Fruit fly (Drosophila melanogaster): ENCODE results near the gene DIP-epsilon.
A peak's percentile ranks its signal among the peaks of the same experiment; 100 is the strongest.

Gene DIP-epsilon

DNA sequence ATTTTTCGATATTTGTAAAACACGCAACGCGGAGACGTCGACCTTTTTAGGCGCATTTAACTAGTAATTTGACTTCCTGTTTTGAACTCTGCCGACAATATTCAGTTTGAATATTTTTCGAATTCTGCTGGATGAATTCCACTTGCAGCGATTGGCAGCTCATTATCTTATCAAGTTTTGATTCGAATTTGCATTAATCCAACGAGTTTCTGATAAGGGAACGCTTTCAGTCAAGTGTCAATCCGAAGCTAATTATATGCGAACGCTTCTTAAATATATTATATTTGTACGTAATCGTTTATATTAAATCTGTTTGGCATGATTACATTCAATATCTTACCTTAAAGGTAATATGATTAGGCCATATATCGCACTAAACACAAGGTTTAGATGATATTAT lies 62.8 kb downstream of the DIP-epsilon start, which contains the start of gene CG9497:
CG9497 (minus strand) TSS at position 101 of the 400 bp plus-strand sequence.
- TF ChIP-seq exex (tag; optimal IDR thresholded peaks at IDR 0.05) (peak; percentile 22), sens-2 (GFP tag; IDR thresholded peaks at IDR 0.05) (no peak)

DNA sequence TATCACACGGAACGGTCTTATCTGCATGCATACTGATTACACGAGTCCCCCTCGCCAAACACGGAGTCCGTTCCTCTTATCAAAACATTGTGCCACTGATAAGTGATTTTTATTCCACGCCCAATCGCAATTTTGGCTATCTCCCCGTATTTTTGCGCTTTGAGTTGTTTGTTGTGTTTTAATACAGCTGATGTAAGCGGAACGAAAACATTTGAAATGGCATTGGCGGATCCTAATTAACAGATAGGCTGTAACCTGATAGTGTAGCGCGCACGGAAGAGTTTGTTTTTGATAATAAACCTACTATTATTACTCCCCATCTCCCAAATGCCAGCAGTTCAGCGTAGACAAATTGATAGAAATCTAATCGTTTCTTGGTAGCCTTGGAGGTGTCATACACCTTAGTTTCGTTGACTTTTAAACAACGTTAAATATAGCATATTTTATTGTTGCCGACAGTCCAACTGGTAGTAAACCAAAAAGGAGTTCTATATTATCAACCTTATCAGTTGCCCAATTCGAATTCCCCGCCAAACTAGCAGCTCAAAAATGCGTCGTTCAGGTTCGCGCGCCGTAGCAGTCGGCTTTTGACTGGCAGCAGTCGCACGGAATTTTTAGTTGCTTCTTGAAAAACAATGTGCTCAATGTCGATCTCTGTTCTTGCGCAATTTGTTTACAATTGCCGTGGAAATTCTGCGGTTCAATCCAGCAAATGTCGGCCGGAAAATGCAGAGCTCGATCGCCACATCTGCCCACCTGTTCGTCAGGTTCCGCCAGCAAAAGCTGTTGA lies 67.8 kb downstream of the DIP-epsilon start:
- TF ChIP-seq gt (GFP tag; IDR thresholded peaks at IDR 0.05) (0 out of 2 replicates have a peak, but pooled peaks have one; percentile 28), CG10147 (GFP tag; optimal IDR thresholded peaks at IDR 0.05) (peak; percentile 39), kni (GFP tag; optimal IDR thresholded peaks at IDR 0.05) (no peak), ash1 (GFP tag; optimal IDR thresholded peaks at IDR 0.05) (no peak), nmo (GFP tag; optimal IDR thresholded peaks at IDR 0.05) (peak; percentile 59), CG1832 (GFP tag; optimal IDR thresholded peaks at IDR 0.05) (no peak), NC2β (GFP tag; optimal IDR thresholded peaks at IDR 0.05) (no peak), Jarid2 (GFP tag; optimal IDR thresholded peaks at IDR 0.05) (peak; percentile 19), CG8089 (GFP tag; optimal IDR thresholded peaks at IDR 0.05) (no peak), sens (GFP tag) (peak; percentile 67), wek (GFP tag; optimal IDR thresholded peaks at IDR 0.05) (no peak), slbo (GFP tag; IDR thresholded peaks at IDR 0.05) (peak; percentile 58), twi (tag; optimal IDR thresholded peaks at IDR 0.05) (no peak), Ets97D (GFP tag; optimal IDR thresholded peaks at IDR 0.05) (peak; percentile 31), Opbp (GFP tag; IDR thresholded peaks at IDR 0.05; ENCODE audit: partially characterized antibody) (peak; percentile 65; the same call in 2 of the 3 replicates), ci (GFP tag; IDR thresholded peaks at IDR 0.05) (no peak), MBD-R2 (GFP tag; IDR thresholded peaks at IDR 0.05) (peak; percentile 73), kah (GFP tag; optimal IDR thresholded peaks at IDR 0.05) (peak; percentile 57), shn (GFP tag; optimal IDR thresholded peaks at IDR 0.05) (no peak), CG13624 (GFP tag; optimal IDR thresholded peaks at IDR 0.05) (peak; percentile 62), luna (GFP tag; optimal IDR thresholded peaks at IDR 0.05) (no peak), Hmx (GFP tag; optimal IDR thresholded peaks at IDR 0.05) (no peak), nerfin-2 (GFP tag; IDR thresholded peaks at IDR 0.05; ENCODE audit: partially characterized antibody) (no peak), sd (tag; optimal IDR thresholded peaks at IDR 0.05) (peak; percentile 98), CG2712 (tag; optimal IDR thresholded peaks at IDR 0.05) (peak; percentile 17), Ada2b (GFP tag; IDR thresholded peaks at IDR 0.05) (no peak), unc-4 (GFP tag; IDR thresholded peaks at IDR 0.05; ENCODE audit: partially characterized antibody) (no peak), CG32532 (GFP tag; IDR thresholded peaks at IDR 0.05) (0 out of 2 replicates have a peak, but pooled peaks have one; percentile 5), ranshi (GFP tag; IDR thresholded peaks at IDR 0.05) (peak; percentile 47; the same call in 1 of the 2 replicates), gcm (GFP tag; optimal IDR thresholded peaks at IDR 0.05) (no peak), Dad (GFP tag; optimal IDR thresholded peaks at IDR 0.05) (no peak), CG5180 (GFP tag; optimal IDR thresholded peaks at IDR 0.05) (no peak), oc (tag; optimal IDR thresholded peaks at IDR 0.05) (no peak), CG18476 (GFP tag; optimal IDR thresholded peaks at IDR 0.05) (no peak), row (GFP tag; IDR thresholded peaks at IDR 0.05) (peak; percentile 14; the same call in 1 of the 3 replicates), Hey (tag; optimal IDR thresholded peaks at IDR 0.05) (peak; percentile 60), ab (GFP tag; optimal IDR thresholded peaks at IDR 0.05) (no peak), bbx (GFP tag; IDR thresholded peaks at IDR 0.05; ENCODE audit: partially characterized antibody) (peak; percentile 50), Dbx (GFP tag; IDR thresholded peaks at IDR 0.05) (peak; percentile 48; the same call in 1 of the 3 replicates), sug (tag; optimal IDR thresholded peaks at IDR 0.05) (peak; percentile 92), CG3726 (GFP tag; IDR thresholded peaks at IDR 0.05) (no peak), E2f1 (GFP tag; IDR thresholded peaks at IDR 0.05) (no peak), crc (GFP tag; optimal IDR thresholded peaks at IDR 0.05) (no peak), lab (GFP tag; optimal IDR thresholded peaks at IDR 0.05) (peak; percentile 27), ftz-f1 (GFP tag; optimal IDR thresholded peaks at IDR 0.05) (peak; percentile 85)
